Worm (Caenorhabditis elegans): ENCODE measurements around the gene H35B03.2.

H35B03.2 gene

DNA sequence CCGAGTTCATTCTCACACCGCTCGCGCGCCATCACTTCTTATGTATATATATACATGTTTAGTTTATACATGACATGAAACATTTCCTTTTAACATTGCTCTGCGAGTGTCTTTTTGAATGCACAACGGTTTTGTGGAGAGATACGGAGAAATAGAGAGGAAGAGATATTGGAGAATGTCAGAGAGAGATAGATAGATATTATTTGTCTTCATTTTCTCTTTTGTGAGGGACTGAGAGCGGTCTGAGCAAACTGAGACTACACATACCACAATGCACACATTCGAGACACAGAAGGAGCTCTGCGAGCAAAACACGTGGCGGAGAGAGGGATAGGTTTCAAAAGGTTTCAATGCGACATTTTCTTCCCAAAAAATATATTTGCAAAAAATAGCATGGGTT lies 21.8 kb upstream of the H35B03.2 start:
- TF ChIP-seq lsy-2 (tag; optimal IDR thresholded peaks at IDR 0.05) (no peak), mep-1 (tag; optimal IDR thresholded peaks at IDR 0.05) (peak; percentile 19), lin-32 (GFP tag; optimal IDR thresholded peaks at IDR 0.05) (no peak), nhr-76 (tag; optimal IDR thresholded peaks at IDR 0.05) (no peak), unc-62 (GFP tag; optimal IDR thresholded peaks at IDR 0.05) (no peak), unc-120 (tag; optimal IDR thresholded peaks at IDR 0.05; ENCODE audit: poor library complexity, severe bottlenecking) (peak; percentile 42), zip-8 (tag; optimal IDR thresholded peaks at IDR 0.05) (no peak), ham-2 (GFP tag; optimal IDR thresholded peaks at IDR 0.05) (no peak), nhr-237 (tag; optimal IDR thresholded peaks at IDR 0.05) (peak; percentile 59), blmp-1 (tag; optimal IDR thresholded peaks at IDR 0.05) (no peak), ztf-11 (tag; optimal IDR thresholded peaks at IDR 0.05) (no peak), mls-2 (tag; optimal IDR thresholded peaks at IDR 0.05) (peak; percentile 4), pha-4 (tag; optimal IDR thresholded peaks at IDR 0.05) (no peak), ceh-39 (tag; optimal IDR thresholded peaks at IDR 0.05) (no peak), sem-2 (GFP tag; optimal IDR thresholded peaks at IDR 0.05) (no peak), bed-3 (GFP tag; optimal IDR thresholded peaks at IDR 0.05) (no peak), ces-1 (GFP tag; optimal IDR thresholded peaks at IDR 0.05) (no peak), nhr-28 (tag; optimal IDR thresholded peaks at IDR 0.05) (peak; percentile 42)

DNA sequence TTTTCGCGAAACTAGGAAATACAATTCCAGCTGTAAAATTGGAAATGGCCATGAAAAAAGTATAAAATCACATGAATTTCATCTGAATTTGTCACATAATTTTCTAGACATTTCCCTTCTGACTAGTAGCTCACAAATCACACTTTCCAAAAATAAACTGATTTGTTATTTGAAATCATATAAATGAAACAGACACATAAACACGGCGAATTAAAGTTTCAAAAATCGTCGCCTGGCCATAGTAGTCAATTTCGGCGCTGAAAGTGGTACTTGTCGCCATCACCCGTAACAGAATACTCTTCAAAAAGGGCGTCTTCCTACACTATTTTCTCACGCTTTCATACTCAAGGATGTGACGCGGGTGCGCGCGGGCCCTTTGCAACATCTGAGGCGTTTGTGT lies 21.2 kb upstream of the H35B03.2 start:
- TF ChIP-seq nhr-28 (tag; optimal IDR thresholded peaks at IDR 0.05) (no peak), nhr-12 (tag; optimal IDR thresholded peaks at IDR 0.05) (no peak), elt-3 (tag; optimal IDR thresholded peaks at IDR 0.05) (no peak), zip-8 (tag; optimal IDR thresholded peaks at IDR 0.05) (no peak), sptf-1 (tag; optimal IDR thresholded peaks at IDR 0.05) (no peak), sem-2 (GFP tag; optimal IDR thresholded peaks at IDR 0.05) (no peak), flh-1 (GFP tag; optimal IDR thresholded peaks at IDR 0.05) (no peak), ceh-43 (GFP tag; optimal IDR thresholded peaks at IDR 0.05) (no peak), ces-1 (GFP tag; optimal IDR thresholded peaks at IDR 0.05) (no peak), mep-1 (tag; optimal IDR thresholded peaks at IDR 0.05) (no peak), cnd-1 (tag; optimal IDR thresholded peaks at IDR 0.05) (no peak), M03D4.4 (tag; optimal IDR thresholded peaks at IDR 0.05) (no peak), lsy-2 (tag; optimal IDR thresholded peaks at IDR 0.05) (no peak), blmp-1 (tag; optimal IDR thresholded peaks at IDR 0.05) (no peak), nhr-237 (tag; optimal IDR thresholded peaks at IDR 0.05) (no peak), tbx-8 (GFP tag; optimal IDR thresholded peaks at IDR 0.05) (no peak), nhr-76 (tag; optimal IDR thresholded peaks at IDR 0.05) (no peak)

DNA sequence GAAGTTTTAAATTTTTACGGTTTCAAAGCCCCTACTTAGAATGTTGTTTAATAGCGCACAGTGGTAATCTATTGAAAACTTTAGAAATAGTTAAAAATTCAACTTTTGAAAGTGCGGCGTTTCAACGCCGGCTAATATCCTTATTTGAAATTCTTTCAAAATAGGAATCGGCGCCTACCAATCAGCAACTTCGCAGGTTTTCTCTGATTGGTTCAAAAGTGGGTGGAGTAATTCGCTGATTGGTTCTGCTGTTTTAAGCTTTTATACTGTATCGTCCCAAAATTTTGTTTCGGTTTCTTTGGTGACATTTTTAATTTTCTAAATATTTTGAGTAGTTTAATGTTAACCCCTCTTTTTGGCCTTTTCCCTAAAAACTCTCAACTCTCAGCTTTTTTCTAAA lies 20.5 kb upstream of the H35B03.2 start:
- TF ChIP-seq lsy-2 (tag; optimal IDR thresholded peaks at IDR 0.05) (no peak), cnd-1 (tag; optimal IDR thresholded peaks at IDR 0.05) (no peak)

DNA sequence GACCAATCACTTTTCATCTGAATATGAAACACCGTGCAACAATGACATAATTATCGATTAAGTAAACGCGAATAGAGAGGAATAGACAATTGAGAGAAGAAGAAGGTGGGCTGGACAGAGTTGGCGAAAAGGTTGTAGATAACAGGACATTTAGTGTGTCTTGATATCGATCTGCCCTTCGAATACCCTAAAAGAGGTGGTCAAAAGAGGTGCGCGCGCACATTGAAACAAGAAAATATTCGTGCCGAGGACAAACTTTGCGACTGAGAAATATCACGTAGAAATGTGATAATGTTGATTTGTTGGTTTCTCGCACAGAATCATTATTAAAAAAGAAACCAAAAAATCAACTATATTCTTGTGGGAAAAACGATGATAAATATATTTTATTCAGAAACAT lies 18.4 kb upstream of the H35B03.2 start:
- TF ChIP-seq zip-8 (tag; optimal IDR thresholded peaks at IDR 0.05) (no peak), nhr-2 (tag; optimal IDR thresholded peaks at IDR 0.05) (no peak), elt-1 (tag; optimal IDR thresholded peaks at IDR 0.05; ENCODE audit: borderline replicate concordance, insufficient read depth) (no peak), ceh-83 (GFP tag; optimal IDR thresholded peaks at IDR 0.05) (no peak), cnd-1 (tag; optimal IDR thresholded peaks at IDR 0.05) (no peak), ceh-39 (tag; optimal IDR thresholded peaks at IDR 0.05) (no peak)

DNA sequence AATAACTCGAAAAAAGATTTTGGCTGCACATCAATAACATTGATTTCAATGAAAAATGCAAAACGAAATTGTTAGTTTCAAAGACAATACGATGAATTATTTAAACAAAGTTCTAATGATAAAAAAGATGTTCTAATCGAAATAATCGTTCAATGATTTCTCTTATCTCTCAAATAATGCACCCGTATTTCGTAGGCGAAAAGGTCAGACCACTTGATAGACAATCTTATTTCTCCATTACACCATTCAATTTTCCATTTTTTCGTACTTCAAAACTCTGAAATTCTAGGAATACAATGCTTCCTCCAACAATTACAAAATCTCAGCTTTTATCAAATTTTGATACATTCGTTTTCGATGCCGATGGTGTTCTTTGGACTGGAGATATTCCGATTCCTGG lies 12.6 kb upstream of the H35B03.2 start, which contains the start of gene C45E5.1:
TSS of gene C45E5.1 (plus strand) at position 290 of the 400 bp plus-strand sequence.
- TF ChIP-seq lin-13 (tag; optimal IDR thresholded peaks at IDR 0.05) (no peak), nhr-2 (tag; optimal IDR thresholded peaks at IDR 0.05) (no peak), ces-1 (GFP tag; optimal IDR thresholded peaks at IDR 0.05) (no peak), nhr-28 (tag; optimal IDR thresholded peaks at IDR 0.05) (no peak)

DNA sequence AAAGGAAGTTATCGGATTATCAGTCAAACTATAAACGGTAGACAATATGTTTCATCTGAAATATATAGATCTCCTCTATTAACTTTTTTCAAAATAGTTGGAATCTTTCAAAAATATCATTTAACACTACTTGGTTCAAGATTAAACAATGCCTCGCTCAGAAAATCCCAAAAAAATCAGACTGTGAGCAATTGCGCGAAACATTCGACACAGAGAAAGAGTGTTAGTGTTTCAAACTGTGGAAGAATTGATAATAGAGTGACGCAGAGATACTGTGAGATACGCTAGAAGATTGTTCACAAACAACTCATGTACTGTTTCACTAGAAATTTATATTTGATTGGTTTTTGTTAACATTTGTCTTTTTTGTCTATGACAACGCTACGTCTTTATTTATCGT lies 9.6 kb upstream of the H35B03.2 start, which contains the start of gene chil-11:
TSS of gene chil-11 (plus strand) at position 301 of the 400 bp plus-strand sequence.
- TF ChIP-seq nhr-76 (tag; optimal IDR thresholded peaks at IDR 0.05) (no peak), lsy-2 (tag; optimal IDR thresholded peaks at IDR 0.05) (no peak), nhr-12 (tag; optimal IDR thresholded peaks at IDR 0.05) (no peak), unc-39 (tag; optimal IDR thresholded peaks at IDR 0.05) (no peak)
